Fruit fly (Drosophila melanogaster) whole organism, prepupa: Measurements from ENCODE around the gene CG14785.
A peak's percentile ranks its signal among the peaks of the same experiment; 100 is the strongest.

Source experiments
- CG10631 ChIP-seq: fragments of 200-800 bp; sonication (Bioruptor generic); optimal IDR thresholded peaks from 2 replicates; lab custom pipeline; 2016; ENCODE audit warnings: missing biosample characterization, missing genetic modification characterization
- CG11294 ChIP-seq: fragments of 200-800 bp; sonication (Bioruptor generic); IDR thresholded peaks from 2 replicates; pipeline ENCODE4 v1.3.6; 2022; ENCODE audit warnings: missing biosample characterization, missing genetic modification characterization
- CG11762 ChIP-seq: fragments of 200-800 bp; sonication (Bioruptor generic); optimal IDR thresholded peaks from 3 replicates; lab custom pipeline; 2016; ENCODE audit warnings: missing biosample characterization, missing genetic modification characterization; ENCODE audit not compliant: insufficient read depth
- CG11902 ChIP-seq: fragments of 200-800 bp; sonication (Bioruptor generic); optimal IDR thresholded peaks from 3 replicates; lab custom pipeline; 2016; ENCODE audit warnings: missing biosample characterization, missing genetic modification characterization
- CG15336 ChIP-seq: fragments of 200-800 bp; sonication (Bioruptor generic); IDR thresholded peaks from 2 replicates; pipeline ENCODE4 v1.3.6; 2022; ENCODE audit warnings: missing biosample characterization, missing genetic modification characterization
- CG16779 ChIP-seq: fragments of 200-800 bp; sonication (Bioruptor generic); optimal IDR thresholded peaks from 3 replicates; lab custom pipeline; 2017; ENCODE audit warnings: missing biosample characterization, mild to moderate bottlenecking, missing genetic modification characterization
- CG3032 ChIP-seq: fragments of 200-800 bp; optimal IDR thresholded peaks from 2 replicates; lab custom pipeline; 2019; ENCODE audit warnings: missing biosample characterization, mild to moderate bottlenecking, missing genetic modification characterization, moderate library complexity
- CG31627 ChIP-seq: fragments of 200-800 bp; sonication (Bioruptor generic); optimal IDR thresholded peaks from 3 replicates; lab custom pipeline; 2016; ENCODE audit warnings: missing biosample characterization, missing genetic modification characterization
- CG32006 ChIP-seq: fragments of 200-800 bp; sonication (Bioruptor generic); optimal IDR thresholded peaks from 3 replicates; lab custom pipeline; 2017; ENCODE audit warnings: missing biosample characterization, mild to moderate bottlenecking, missing genetic modification characterization
- CG34406 ChIP-seq: fragments of 200-800 bp; sonication (Bioruptor generic); optimal IDR thresholded peaks from 3 replicates; lab custom pipeline; 2016; ENCODE audit warnings: missing biosample characterization, missing genetic modification characterization
- CG3919 ChIP-seq: fragments of 200-800 bp; sonication (Bioruptor generic); optimal IDR thresholded peaks from 3 replicates; lab custom pipeline; 2016; ENCODE audit warnings: missing biosample characterization, missing genetic modification characterization
- CG4318 ChIP-seq: fragments of 200-800 bp; sonication (Bioruptor generic); optimal IDR thresholded peaks from 3 replicates; lab custom pipeline; 2017; ENCODE audit warnings: missing biosample characterization, mild to moderate bottlenecking, missing genetic modification characterization
- CG6163 ChIP-seq: fragments of 200-800 bp; sonication (Bioruptor generic); IDR thresholded peaks from 3 replicates; pipeline ENCODE4 v1.3.6; 2022; ENCODE audit warnings: missing biosample characterization, missing genetic modification characterization
- CG6276 ChIP-seq: fragments of 200-800 bp; sonication (Bioruptor generic); optimal IDR thresholded peaks from 2 replicates; lab custom pipeline; 2017; ENCODE audit warnings: missing biosample characterization, mild to moderate bottlenecking, missing genetic modification characterization
- CG6792 ChIP-seq: fragments of 200-800 bp; sonication (Bioruptor generic); optimal IDR thresholded peaks from 3 replicates; lab custom pipeline; 2016; ENCODE audit warnings: missing biosample characterization, missing genetic modification characterization
- CG6854 ChIP-seq: fragments of 200-800 bp; sonication (Bioruptor generic); optimal IDR thresholded peaks from 2 replicates; lab custom pipeline; 2017; ENCODE audit warnings: missing biosample characterization, mild to moderate bottlenecking, missing genetic modification characterization
- CG7368 ChIP-seq: fragments of 200-800 bp; sonication (Bioruptor generic); optimal IDR thresholded peaks from 3 replicates; lab custom pipeline; 2016; ENCODE audit warnings: missing biosample characterization, missing genetic modification characterization
- CG8119 ChIP-seq: fragments of 200-800 bp; sonication (Bioruptor generic); IDR thresholded peaks from 3 replicates; pipeline ENCODE4 v1.3.6; 2022; ENCODE audit warnings: missing biosample characterization, missing genetic modification characterization
- CG8632 ChIP-seq: fragments of 200-800 bp; sonication (Bioruptor generic); optimal IDR thresholded peaks from 3 replicates; lab custom pipeline; 2016; ENCODE audit warnings: missing biosample characterization, missing genetic modification characterization
- Eip75B ChIP-seq: fragments of 200-800 bp; sonication (Bioruptor generic); optimal IDR thresholded peaks from 3 replicates; lab custom pipeline; 2016; ENCODE audit warnings: missing biosample characterization, missing genetic modification characterization
- Eip78C ChIP-seq: fragments of 200-800 bp; sonication (Bioruptor generic); peaks from one replicate; lab custom pipeline; 2016; ENCODE audit warnings: missing biosample characterization, missing genetic modification characterization
- Eip93F ChIP-seq: fragments of 200-800 bp; sonication (Bioruptor generic); optimal IDR thresholded peaks from 2 replicates; lab custom pipeline; 2016; ENCODE audit warnings: missing biosample characterization, mild to moderate bottlenecking, missing genetic modification characterization
- Ets96B ChIP-seq: fragments of 200-800 bp; optimal IDR thresholded peaks from 2 replicates; lab custom pipeline; 2019; ENCODE audit warnings: missing biosample characterization, mild to moderate bottlenecking, missing genetic modification characterization, moderate library complexity
- Gug ChIP-seq: fragments of 200-800 bp; sonication (Bioruptor generic); IDR thresholded peaks from 2 replicates; pipeline ENCODE4 v1.3.6; 2022; ENCODE audit warnings: missing biosample characterization, missing genetic modification characterization
- Hr38 ChIP-seq: sonication (Bioruptor generic); optimal IDR thresholded peaks from 2 replicates; lab custom pipeline; 2016; ENCODE audit warnings: missing biosample characterization, missing genetic modification characterization
- Hr39 ChIP-seq: fragments of 200-800 bp; sonication (Bioruptor generic); optimal IDR thresholded peaks from 2 replicates; lab custom pipeline; 2016; ENCODE audit warnings: missing biosample characterization, missing genetic modification characterization
- Hr4 ChIP-seq: fragments of 200-800 bp; sonication (Bioruptor generic); optimal IDR thresholded peaks from 3 replicates; lab custom pipeline; 2016; ENCODE audit warnings: missing biosample characterization, missing genetic modification characterization
- Lpt ChIP-seq: fragments of 200-800 bp; sonication (Bioruptor generic); optimal IDR thresholded peaks from 3 replicates; lab custom pipeline; 2016; ENCODE audit warnings: missing biosample characterization, missing genetic modification characterization
- Met ChIP-seq: fragments of 200-800 bp; sonication (Bioruptor generic); optimal IDR thresholded peaks from 3 replicates; lab custom pipeline; 2016; ENCODE audit warnings: missing biosample characterization, missing genetic modification characterization
- OdsH ChIP-seq: fragments of 200-800 bp; sonication (Bioruptor generic); optimal IDR thresholded peaks from 3 replicates; lab custom pipeline; 2016; ENCODE audit warnings: missing biosample characterization, missing genetic modification characterization
- Smox ChIP-seq: fragments of 200-800 bp; sonication (Bioruptor generic); optimal IDR thresholded peaks from 3 replicates; lab custom pipeline; 2016; ENCODE audit warnings: missing biosample characterization, missing genetic modification characterization
- Sox102F ChIP-seq: fragments of 200-800 bp; sonication (Bioruptor generic); optimal IDR thresholded peaks from 2 replicates; lab custom pipeline; 2016; ENCODE audit warnings: missing biosample characterization, mild to moderate bottlenecking, missing genetic modification characterization
- Sox14 ChIP-seq: fragments of 200-800 bp; sonication (Bioruptor generic); optimal IDR thresholded peaks from 3 replicates; lab custom pipeline; 2016; ENCODE audit warnings: missing biosample characterization, missing genetic modification characterization
- Sox15 ChIP-seq: fragments of 200-800 bp; sonication (Bioruptor generic); optimal IDR thresholded peaks from 3 replicates; lab custom pipeline; 2016; ENCODE audit warnings: missing biosample characterization, missing genetic modification characterization
- achi ChIP-seq: fragments of 200-800 bp; sonication (Bioruptor generic); optimal IDR thresholded peaks from 3 replicates; lab custom pipeline; 2016; ENCODE audit warnings: missing biosample characterization, missing genetic modification characterization
- cyc ChIP-seq: fragments of 200-800 bp; sonication (Bioruptor generic); optimal IDR thresholded peaks from 3 replicates; lab custom pipeline; 2016; ENCODE audit warnings: missing biosample characterization, missing genetic modification characterization
- dac ChIP-seq: fragments of 200-800 bp; sonication (Bioruptor generic); optimal IDR thresholded peaks from 2 replicates; lab custom pipeline; 2017; ENCODE audit warnings: missing biosample characterization, mild to moderate bottlenecking, missing genetic modification characterization
- fd59A ChIP-seq: fragments of 200-800 bp; sonication (Bioruptor generic); optimal IDR thresholded peaks from 2 replicates; lab custom pipeline; 2017; ENCODE audit warnings: missing biosample characterization, mild to moderate bottlenecking, missing genetic modification characterization, missing genetic modification reagents
- fkh ChIP-seq: fragments of 200-800 bp; sonication (Bioruptor generic); optimal IDR thresholded peaks from 3 replicates; lab custom pipeline; 2017; ENCODE audit warnings: missing biosample characterization, mild to moderate bottlenecking, missing genetic modification characterization, moderate library complexity
- lz ChIP-seq: fragments of 200-800 bp; sonication (Bioruptor generic); optimal IDR thresholded peaks from 3 replicates; lab custom pipeline; 2016; ENCODE audit warnings: missing biosample characterization, missing genetic modification characterization
- pdm3 ChIP-seq: fragments of 200-800 bp; sonication (Bioruptor generic); optimal IDR thresholded peaks from 3 replicates; lab custom pipeline; 2016; ENCODE audit warnings: missing biosample characterization, missing genetic modification characterization
- spab ChIP-seq: fragments of 200-800 bp; sonication (Bioruptor generic); optimal IDR thresholded peaks from 2 replicates; lab custom pipeline; 2017; ENCODE audit warnings: missing biosample characterization, mild to moderate bottlenecking, missing genetic modification characterization, missing genetic modification reagents
- ss ChIP-seq, 2 experiments: fragments of 200-800 bp; sonication (Bioruptor generic); optimal IDR thresholded peaks; 2 replicates in 1 of 2; 3 replicates in 1 of 2; lab custom pipeline; 2017 to 2018; ENCODE audit warnings: mild to moderate bottlenecking in 2 of 2, missing biosample characterization in 2 of 2, missing genetic modification characterization in 2 of 2, moderate library complexity in 1 of 2
- svp ChIP-seq: fragments of 200-800 bp; sonication (Bioruptor generic); peaks from one replicate; lab custom pipeline; 2016; ENCODE audit warnings: missing biosample characterization, missing genetic modification characterization
- vri ChIP-seq: fragments of 200-800 bp; sonication (Bioruptor generic); optimal IDR thresholded peaks from 3 replicates; lab custom pipeline; 2016; ENCODE audit warnings: missing biosample characterization, mild to moderate bottlenecking, missing genetic modification characterization

Gene CG14785

DNA sequence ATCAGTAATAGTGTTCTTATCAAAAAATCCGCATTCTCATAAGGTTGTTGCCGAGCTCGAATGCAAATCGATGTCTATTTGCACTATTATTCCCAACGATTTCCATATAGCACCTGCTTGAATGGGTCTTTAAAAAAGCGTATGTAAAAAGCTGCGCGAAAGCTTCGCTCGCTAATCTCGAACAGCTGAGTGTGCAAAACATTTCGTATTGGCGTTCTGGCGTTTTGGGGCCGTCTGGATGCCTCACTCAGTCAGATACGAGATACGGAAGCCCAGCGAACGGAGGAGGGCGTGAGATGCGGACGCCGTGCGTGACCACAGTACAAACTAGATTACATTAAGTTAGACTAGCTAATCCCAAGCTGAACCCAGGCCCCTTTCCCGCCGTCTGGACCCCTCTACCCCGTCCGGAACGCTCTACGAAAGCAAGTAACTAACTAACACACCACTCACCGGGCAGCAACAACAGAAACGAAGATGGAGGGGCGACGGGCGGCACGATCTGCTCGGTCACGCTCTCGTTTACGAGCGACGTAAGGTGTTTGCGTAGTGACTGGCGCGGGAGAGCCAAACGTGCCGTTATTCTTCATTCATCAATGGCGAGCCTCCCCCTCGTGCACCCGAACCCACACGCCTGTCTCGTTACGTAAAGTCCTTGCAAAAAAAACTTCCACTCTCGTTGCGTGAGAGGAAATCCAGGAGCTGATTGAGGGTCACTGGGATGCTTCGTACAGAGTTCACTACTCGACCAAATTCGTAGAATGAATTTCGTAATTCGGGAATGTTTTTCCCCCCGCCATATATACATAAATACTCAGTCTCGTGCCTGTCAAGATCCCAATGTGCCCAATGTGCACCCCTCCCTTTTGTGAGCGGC, 9.9 kb upstream of the CG14785 start:
- TF ChIP-seq ss (GFP tag; optimal IDR thresholded peaks at IDR 0.05; lab: Kevin White, UChicago) (peak in 1 of 2 experiments; percentile 16), CG11294 (GFP tag; lab: Robert Waterston, UW) (0 out of 2 replicates have a peak, but pooled peaks have one; percentile 1), Gug (GFP tag; lab: Robert Waterston, UW) (no peak), Met (GFP tag; lab: Kevin White, UChicago) (peak; percentile 0), CG16779 (tag; lab: Kevin White, UChicago) (peak; percentile 34), CG4318 (GFP tag; lab: Kevin White, UChicago) (no peak), CG3919 (GFP tag; lab: Kevin White, UChicago) (no peak), CG3032 (tag; lab: Kevin White, UChicago) (no peak)
- TF ChIP-seq, all 60 proteins: peak for 4

DNA sequence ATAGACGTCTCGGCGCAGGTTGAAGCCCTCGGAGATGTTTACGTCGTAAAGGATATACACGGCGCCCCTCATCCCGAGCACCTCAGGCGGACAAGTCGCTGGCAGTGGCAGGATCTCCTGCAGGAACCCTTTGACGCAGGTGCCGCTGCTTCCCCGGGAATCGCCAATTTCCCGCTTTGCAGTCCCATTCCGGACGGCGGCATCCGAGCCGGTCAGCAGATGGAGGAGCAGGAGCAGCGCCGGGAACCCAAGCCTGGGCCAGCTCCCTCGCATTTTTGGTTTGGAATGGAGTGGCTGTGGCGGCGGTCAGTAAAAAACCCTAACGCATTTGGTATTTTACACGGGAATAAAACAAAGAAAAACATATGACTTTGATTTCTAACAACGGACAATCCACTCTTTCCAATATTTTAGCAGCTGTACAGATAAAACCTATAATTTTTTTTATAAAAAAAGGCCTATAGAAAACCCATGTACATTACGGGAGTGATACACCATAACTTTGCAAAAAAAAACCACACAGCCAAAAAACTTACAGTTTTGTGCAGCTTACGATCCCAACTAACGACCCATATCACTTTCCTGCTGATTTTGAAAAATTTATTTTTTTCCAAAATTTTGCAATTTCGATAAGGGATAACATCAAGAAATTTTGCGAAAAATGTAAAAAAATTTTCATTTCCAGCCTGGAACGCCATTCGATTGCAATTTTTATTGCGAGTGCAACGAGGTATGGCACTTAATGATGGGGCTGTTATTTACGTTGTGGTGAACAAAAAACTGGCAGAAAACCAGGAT, 9.1 kb upstream of the CG14785 start, which contains the start of the genes O-fut2 and CG14777:
O-fut2 (minus strand) TSS at position 290 of the 798 bp plus-strand sequence.
CG14777 (plus strand) TSS at position 428 of the 798 bp plus-strand sequence.
- TF ChIP-seq Gug (GFP tag; lab: Robert Waterston, UW), result peak; percentile 60; the same call in 1 of the 2 replicates
- no peak for TF ChIP-seq CG6854 (GFP tag; lab: Kevin White, UChicago)
- peak; percentile 59 for TF ChIP-seq CG31627 (GFP tag; lab: Kevin White, UChicago)
- peak; percentile 69 for TF ChIP-seq CG6163 (GFP tag; lab: Robert Waterston, UW)
- TF ChIP-seq lz (GFP tag; lab: Kevin White, UChicago), result peak; percentile 51
- peak; percentile 54 for TF ChIP-seq CG6792 (GFP tag; lab: Kevin White, UChicago)
- TF ChIP-seq Eip93F, result no peak
- TF ChIP-seq OdsH (GFP tag; lab: Kevin White, UChicago), result no peak
- peak; percentile 18 for TF ChIP-seq fd59A (GFP tag; lab: Kevin White, UChicago)
- TF ChIP-seq cyc (GFP tag; lab: Kevin White, UChicago), result peak; percentile 47
- TF ChIP-seq dac (GFP tag; lab: Kevin White, UChicago), result peak; percentile 31
- TF ChIP-seq CG11902 (GFP tag; lab: Kevin White, UChicago), result peak; percentile 35
- no peak for TF ChIP-seq spab
- peak in 1 of 2 experiments; percentile 30 for TF ChIP-seq ss (GFP tag; optimal IDR thresholded peaks at IDR 0.05; lab: Kevin White, UChicago)
- peak; percentile 69 for TF ChIP-seq CG8119 (GFP tag; lab: Robert Waterston, UW)
- TF ChIP-seq vri (GFP tag; lab: Kevin White, UChicago), result no peak
- peak; percentile 60 for TF ChIP-seq achi (GFP tag; lab: Kevin White, UChicago)
- TF ChIP-seq Hr38 (GFP tag; lab: Kevin White, UChicago), result no peak
- no peak for TF ChIP-seq CG10631 (GFP tag; lab: Kevin White, UChicago)
- TF ChIP-seq CG6276 (GFP tag; lab: Kevin White, UChicago), result no peak
- peak; percentile 81 for TF ChIP-seq pdm3 (GFP tag; lab: Kevin White, UChicago)
- TF ChIP-seq CG7368 (GFP tag; lab: Kevin White, UChicago), result no peak
- peak; percentile 13 for TF ChIP-seq CG11762
- TF ChIP-seq CG34406 (GFP tag; lab: Kevin White, UChicago), result peak; percentile 54
- TF ChIP-seq Ets96B (tag; lab: Kevin White, UChicago), result peak; percentile 13
- TF ChIP-seq Hr39, result peak; percentile 72
- TF ChIP-seq Sox14 (GFP tag; lab: Kevin White, UChicago), result peak; percentile 78
- peak; percentile 67 for TF ChIP-seq Hr4
- no peak for TF ChIP-seq CG16779 (tag; lab: Kevin White, UChicago)
- TF ChIP-seq Sox15 (GFP tag; lab: Kevin White, UChicago), result peak; percentile 43
- TF ChIP-seq CG32006 (GFP tag; lab: Kevin White, UChicago), result peak; percentile 80
- TF ChIP-seq CG3032 (tag; lab: Kevin White, UChicago), result peak; percentile 32
- peak; percentile 31 for TF ChIP-seq Lpt
- peak; percentile 75 for TF ChIP-seq CG15336
- TF ChIP-seq CG11294 (GFP tag; lab: Robert Waterston, UW), result peak; percentile 12; the same call in 1 of the 2 replicates
- peak; percentile 57 for TF ChIP-seq Eip75B (GFP tag; lab: Kevin White, UChicago)
- peak; percentile 63 for TF ChIP-seq Sox102F (GFP tag; lab: Kevin White, UChicago)
- TF ChIP-seq svp, result peak; percentile 84
- TF ChIP-seq Eip78C (GFP tag; lab: Kevin White, UChicago), result peak; percentile 92
- TF ChIP-seq fkh, result no peak
- peak; percentile 32 for TF ChIP-seq CG8632 (GFP tag; lab: Kevin White, UChicago)
- TF ChIP-seq Smox, result peak; percentile 58
- peak; percentile 53 for TF ChIP-seq CG3919 (GFP tag; lab: Kevin White, UChicago)
